Fruit fly (Drosophila melanogaster): ENCODE results near the gene eRF1.

DNA sequence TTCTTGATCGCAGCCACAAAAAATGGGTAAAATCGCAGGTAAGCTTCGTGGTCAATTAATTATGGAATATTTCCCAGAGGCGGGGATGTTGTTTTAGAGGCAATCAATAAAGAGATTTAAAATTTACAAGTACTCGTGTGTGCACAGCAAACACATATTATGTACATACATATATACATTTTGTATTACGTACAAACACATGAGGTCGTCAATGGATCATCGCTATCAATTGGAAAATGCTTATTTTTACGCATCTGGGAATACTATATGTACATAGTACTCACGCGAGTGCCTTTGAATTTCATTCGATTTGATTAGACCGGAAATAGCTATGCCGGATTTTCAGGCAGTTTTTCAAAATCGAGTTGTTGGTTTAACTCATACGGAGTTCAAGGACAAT lies 30.4 kb upstream of the eRF1 start:
- TF ChIP-seq Med (GFP tag) = peak; percentile 0
- TF ChIP-seq Hey (tag; optimal IDR thresholded peaks at IDR 0.05) = no peak
- no peak for TF ChIP-seq zfh1 (GFP tag; IDR thresholded peaks at IDR 0.05)
- no peak for TF ChIP-seq BtbVII (GFP tag; optimal IDR thresholded peaks at IDR 0.05)
- no peak for TF ChIP-seq ssp (GFP tag; IDR thresholded peaks at IDR 0.05)
- peak; percentile 83 for TF ChIP-seq sens (GFP tag)
- TF ChIP-seq h (optimal IDR thresholded peaks at IDR 0.05) = no peak
- TF ChIP-seq MTF-1 (GFP tag; optimal IDR thresholded peaks at IDR 0.05; ENCODE audit: borderline replicate concordance) = no peak

All from whole organism, embryonic.